Fruit fly (Drosophila melanogaster): Measurements from ENCODE around the gene beta-Man.

Gene beta-Man

dm6 chr3R:4229137-4229764 is 32.2 kb downstream of the beta-Man start, which contains the start of gene DhpD (continued):
- no peak for TF ChIP-seq CG4360 (GFP tag; IDR thresholded peaks at IDR 0.05)
- TF ChIP-seq Ets97D (GFP tag; optimal IDR thresholded peaks at IDR 0.05) = peak; percentile 54
- TF ChIP-seq zen2 (GFP tag; IDR thresholded peaks at IDR 0.05; ENCODE audit: partially characterized antibody) = no peak
- TF ChIP-seq CG10543 (GFP tag; optimal IDR thresholded peaks at IDR 0.05) = peak; percentile 53
- peak; percentile 6 for TF ChIP-seq CG8089 (GFP tag; optimal IDR thresholded peaks at IDR 0.05)
- peak; percentile 51 for TF ChIP-seq CG15011 (GFP tag; optimal IDR thresholded peaks at IDR 0.05)
- no peak for TF ChIP-seq TFAM (GFP tag; optimal IDR thresholded peaks at IDR 0.05)
- TF ChIP-seq nom (GFP tag; optimal IDR thresholded peaks at IDR 0.05) = peak; percentile 65
- TF ChIP-seq Opbp (GFP tag; IDR thresholded peaks at IDR 0.05; ENCODE audit: partially characterized antibody) = peak; percentile 74; the same call in 2 of the 3 replicates
- no peak for TF ChIP-seq Poxn (GFP tag; IDR thresholded peaks at IDR 0.05)
- no peak for TF ChIP-seq CG10274 (GFP tag; optimal IDR thresholded peaks at IDR 0.05)
- TF ChIP-seq Kr (GFP tag; optimal IDR thresholded peaks at IDR 0.05) = no peak
- TF ChIP-seq CG4617 (GFP tag; optimal IDR thresholded peaks at IDR 0.05; ENCODE audit: borderline replicate concordance) = peak; percentile 29
- TF ChIP-seq Hr39 (optimal IDR thresholded peaks at IDR 0.05) = no peak
- no peak for TF ChIP-seq run (tag; optimal IDR thresholded peaks at IDR 0.05)
- no peak for TF ChIP-seq sr (GFP tag; IDR thresholded peaks at IDR 0.05)
- TF ChIP-seq chm (GFP tag; IDR thresholded peaks at IDR 0.05) = peak; percentile 30; the same call in 1 of the 2 replicates
- TF ChIP-seq seq (GFP tag; IDR thresholded peaks at IDR 0.05) = no peak
- TF ChIP-seq hb (GFP tag; IDR thresholded peaks at IDR 0.05; ENCODE audit: partially characterized antibody) = peak; percentile 93
- TF ChIP-seq CG9437 (GFP tag; optimal IDR thresholded peaks at IDR 0.05) = peak; percentile 9
- peak; percentile 53 for TF ChIP-seq CG6254 (GFP tag; optimal IDR thresholded peaks at IDR 0.05)
- TF ChIP-seq Taf1 (GFP tag; IDR thresholded peaks at IDR 0.05) = 0 out of 2 replicates have a peak, but pooled peaks have one; percentile 56
- peak; percentile 95 for TF ChIP-seq tna (GFP tag; IDR thresholded peaks at IDR 0.05; ENCODE audit: partially characterized antibody)
- TF ChIP-seq D19A (tag; optimal IDR thresholded peaks at IDR 0.05) = peak; percentile 70
- peak; percentile 1 for TF ChIP-seq CG17802 (tag; optimal IDR thresholded peaks at IDR 0.05)
- peak; percentile 92 for TF ChIP-seq Rfx (GFP tag; IDR thresholded peaks at IDR 0.05)
- TF ChIP-seq Hr3 (GFP tag; optimal IDR thresholded peaks at IDR 0.05) = peak; percentile 59
- TF ChIP-seq shn (GFP tag; optimal IDR thresholded peaks at IDR 0.05) = no peak
- TF ChIP-seq ken (GFP tag; IDR thresholded peaks at IDR 0.05) = peak; percentile 81
- no peak for TF ChIP-seq HLHmδ (GFP tag; optimal IDR thresholded peaks at IDR 0.05)
- TF ChIP-seq Hey (tag; optimal IDR thresholded peaks at IDR 0.05) = no peak
- peak; percentile 34 to 64 for TF ChIP-seq bsh (GFP tag; optimal IDR thresholded peaks at IDR 0.05)
- peak; percentile 79 for TF ChIP-seq caup (GFP tag; optimal IDR thresholded peaks at IDR 0.05; ENCODE audit: severe bottlenecking)
- peak; percentile 66 for TF ChIP-seq zen (tag; optimal IDR thresholded peaks at IDR 0.05)
- TF ChIP-seq eyg (GFP tag; optimal IDR thresholded peaks at IDR 0.05) = no peak
- TF ChIP-seq Bdp1 (GFP tag; optimal IDR thresholded peaks at IDR 0.05) = no peak
- no peak for TF ChIP-seq repo (GFP tag; optimal IDR thresholded peaks at IDR 0.05)
- TF ChIP-seq da (GFP tag; optimal IDR thresholded peaks at IDR 0.05) = no peak
- TF ChIP-seq row (GFP tag; IDR thresholded peaks at IDR 0.05) = peak; percentile 88
- no peak for TF ChIP-seq CG2202 (tag; optimal IDR thresholded peaks at IDR 0.05)
- TF ChIP-seq CG5180 (GFP tag; optimal IDR thresholded peaks at IDR 0.05) = no peak
- peak; percentile 55 for TF ChIP-seq fd3F (GFP tag; optimal IDR thresholded peaks at IDR 0.05)
- TF ChIP-seq CG11247 (GFP tag; IDR thresholded peaks at IDR 0.05) = peak; percentile 73
- TF ChIP-seq kah (GFP tag; optimal IDR thresholded peaks at IDR 0.05) = peak; percentile 31
- 0 out of 2 replicates have a peak, but pooled peaks have one; percentile 33 for TF ChIP-seq ap (GFP tag; IDR thresholded peaks at IDR 0.05)
- TF ChIP-seq CG6683 (GFP tag; optimal IDR thresholded peaks at IDR 0.05) = peak; percentile 10
- peak in 1 of 3 experiments; percentile 5 for TF ChIP-seq lola (GFP tag; optimal IDR thresholded peaks at IDR 0.05)
- TF ChIP-seq emc (GFP tag; optimal IDR thresholded peaks at IDR 0.05) = peak; percentile 27
- TF ChIP-seq HHEX (GFP tag; optimal IDR thresholded peaks at IDR 0.05) = peak; percentile 62
